Worm (Caenorhabditis elegans) whole organism, late embryonic: ENCODE results near the gene C25F6.1.

Experiments
- C38D4.7 ChIP-seq: fragments of 200-800 bp; sonication (Bioruptor generic); optimal IDR thresholded peaks from 2 replicates; lab custom pipeline; 2018; ENCODE audit warnings: mild to moderate bottlenecking, missing genetic modification characterization, moderate library complexity, missing compliant biosample characterization
- F13H6.1 ChIP-seq: sonication (generic microtip); optimal IDR thresholded peaks from 2 replicates; lab custom pipeline; 2016; ENCODE audit warnings: missing genetic modification characterization, missing compliant biosample characterization
- T23F11.4 ChIP-seq: fragments of 200-800 bp; sonication (Bioruptor generic); optimal IDR thresholded peaks from 2 replicates; lab custom pipeline; 2018; ENCODE audit warnings: mild to moderate bottlenecking, missing genetic modification characterization, missing compliant biosample characterization
- ahr-1 ChIP-seq: sonication (generic microtip); optimal IDR thresholded peaks from 2 replicates; lab custom pipeline; 2016; ENCODE audit warnings: missing genetic modification characterization, missing compliant biosample characterization
- ceh-14 ChIP-seq: sonication (generic microtip); optimal IDR thresholded peaks from 2 replicates; lab custom pipeline; 2016; ENCODE audit warnings: missing genotype, missing genetic modification characterization, missing compliant biosample characterization
- ceh-19 ChIP-seq: fragments of 200-800 bp; sonication (Bioruptor generic); optimal IDR thresholded peaks from 2 replicates; lab custom pipeline; 2018; ENCODE audit warnings: mild to moderate bottlenecking, missing genetic modification characterization, missing compliant biosample characterization
- ceh-2 ChIP-seq: sonication (generic microtip); optimal IDR thresholded peaks from 2 replicates; lab custom pipeline; 2016; ENCODE audit warnings: missing genotype, missing genetic modification characterization, missing compliant biosample characterization
- ceh-22 ChIP-seq: sonication (generic microtip); optimal IDR thresholded peaks from 2 replicates; lab custom pipeline; 2017; ENCODE audit warnings: missing biosample characterization, missing genetic modification characterization
- ceh-24 ChIP-seq: sonication (generic microtip); optimal IDR thresholded peaks from 2 replicates; lab custom pipeline; 2016; ENCODE audit warnings: mild to moderate bottlenecking, missing genetic modification characterization, missing compliant biosample characterization
- ceh-31 ChIP-seq: sonication (generic microtip); optimal IDR thresholded peaks from 2 replicates; lab custom pipeline; 2016; ENCODE audit warnings: missing genetic modification characterization, missing compliant biosample characterization
- ceh-34 ChIP-seq: sonication (generic microtip); optimal IDR thresholded peaks from 2 replicates; lab custom pipeline; 2016; ENCODE audit warnings: mild to moderate bottlenecking, missing genetic modification characterization, missing compliant biosample characterization
- ceh-48 ChIP-seq: sonication (generic microtip); optimal IDR thresholded peaks from 2 replicates; lab custom pipeline; 2016; ENCODE audit warnings: missing genetic modification characterization, inconsistent platforms, missing compliant biosample characterization
- ceh-9 ChIP-seq: sonication (generic microtip); optimal IDR thresholded peaks from 2 replicates; lab custom pipeline; 2016; ENCODE audit warnings: mild to moderate bottlenecking, missing genetic modification characterization, inconsistent platforms, missing compliant biosample characterization
- dmd-4 ChIP-seq: sonication (generic microtip); optimal IDR thresholded peaks from 2 replicates; lab custom pipeline; 2016; ENCODE audit warnings: borderline replicate concordance, missing genetic modification characterization, missing compliant biosample characterization
- dve-1 ChIP-seq: sonication (generic microtip); optimal IDR thresholded peaks from 2 replicates; lab custom pipeline; 2017; ENCODE audit warnings: antibody characterized with exemption, mild to moderate bottlenecking, missing genetic modification characterization, missing compliant biosample characterization
- elt-2 ChIP-seq: sonication (generic microtip); optimal IDR thresholded peaks from 2 replicates; lab custom pipeline; 2016; ENCODE audit warnings: missing genetic modification reagents, missing genetic modification characterization, missing compliant biosample characterization
- ets-4 ChIP-seq: sonication (generic microtip); optimal IDR thresholded peaks from 2 replicates; lab custom pipeline; 2016; ENCODE audit warnings: missing genetic modification characterization, missing compliant biosample characterization
- fax-1 ChIP-seq: sonication (generic microtip); optimal IDR thresholded peaks from 2 replicates; lab custom pipeline; 2016; ENCODE audit warnings: missing genotype, missing genetic modification characterization, missing compliant biosample characterization
- gmeb-2 ChIP-seq: sonication (generic microtip); optimal IDR thresholded peaks from 2 replicates; lab custom pipeline; 2016; ENCODE audit warnings: missing genetic modification characterization, inconsistent platforms, missing compliant biosample characterization
- hlh-13 ChIP-seq: fragments of 200-800 bp; sonication (Bioruptor generic); optimal IDR thresholded peaks from 2 replicates; lab custom pipeline; 2018; ENCODE audit warnings: mild to moderate bottlenecking, missing genetic modification characterization, missing compliant biosample characterization
- hlh-15 ChIP-seq: sonication (generic microtip); optimal IDR thresholded peaks from 2 replicates; lab custom pipeline; 2016; ENCODE audit warnings: missing genetic modification characterization, missing compliant biosample characterization
- hlh-30 ChIP-seq: sonication (generic microtip); optimal IDR thresholded peaks from 2 replicates; lab custom pipeline; 2017; ENCODE audit warnings: antibody characterized with exemption, missing genetic modification characterization, missing compliant biosample characterization; ENCODE audit not compliant: insufficient read depth
- hlh-6 ChIP-seq: sonication (generic microtip); optimal IDR thresholded peaks from 2 replicates; lab custom pipeline; 2016; ENCODE audit warnings: missing genotype, missing genetic modification characterization, missing compliant biosample characterization
- hlh-8 ChIP-seq: sonication (generic microtip); optimal IDR thresholded peaks from 2 replicates; lab custom pipeline; 2016; ENCODE audit warnings: missing genotype, missing genetic modification characterization, missing compliant biosample characterization
- lim-6 ChIP-seq: sonication (generic microtip); optimal IDR thresholded peaks from 2 replicates; lab custom pipeline; 2016; ENCODE audit warnings: missing genetic modification characterization, missing compliant biosample characterization
- mec-3 ChIP-seq: sonication (generic microtip); optimal IDR thresholded peaks from 2 replicates; lab custom pipeline; 2016; ENCODE audit warnings: borderline replicate concordance, missing genetic modification characterization, missing compliant biosample characterization
- pag-3 ChIP-seq: sonication (generic microtip); optimal IDR thresholded peaks from 2 replicates; lab custom pipeline; 2016; ENCODE audit warnings: missing compliant biosample characterization, missing genetic modification characterization, borderline replicate concordance
- pat-9 ChIP-seq: fragments of 200-800 bp; sonication (Bioruptor generic); optimal IDR thresholded peaks from 2 replicates; lab custom pipeline; 2018; ENCODE audit warnings: mild to moderate bottlenecking, missing genetic modification characterization, moderate library complexity, missing compliant biosample characterization
- pha-4 ChIP-seq: fragments of 150-350 bp; optimal IDR thresholded peaks from 2 replicates; lab custom pipeline; 2018; ENCODE audit warnings: missing biosample characterization, missing genetic modification reagents, missing genetic modification characterization
- pqm-1 ChIP-seq: sonication (generic microtip); optimal IDR thresholded peaks from 2 replicates; lab custom pipeline; 2016; ENCODE audit warnings: missing genetic modification characterization, missing compliant biosample characterization
- pros-1 ChIP-seq: fragments of 150-350 bp; optimal IDR thresholded peaks from 2 replicates; lab custom pipeline; 2014; ENCODE audit warnings: missing biosample characterization, missing genetic modification reagents, missing genetic modification characterization
- ref-2 ChIP-seq: sonication (generic microtip); optimal IDR thresholded peaks from 2 replicates; lab custom pipeline; 2016; ENCODE audit warnings: missing genetic modification characterization, missing compliant biosample characterization
- rnt-1 ChIP-seq: sonication (generic microtip); optimal IDR thresholded peaks from 2 replicates; lab custom pipeline; 2016; ENCODE audit warnings: missing genetic modification characterization, missing compliant biosample characterization
- syd-9 ChIP-seq: sonication (generic microtip); optimal IDR thresholded peaks from 2 replicates; lab custom pipeline; 2016; ENCODE audit warnings: mild to moderate bottlenecking, missing genetic modification characterization, moderate library complexity, missing compliant biosample characterization
- unc-42 ChIP-seq: sonication (generic microtip); optimal IDR thresholded peaks from 2 replicates; lab custom pipeline; 2016; ENCODE audit warnings: missing genotype, missing genetic modification characterization, missing compliant biosample characterization
- unc-55 ChIP-seq: sonication (generic microtip); optimal IDR thresholded peaks from 2 replicates; lab custom pipeline; 2017; ENCODE audit warnings: missing biosample characterization, missing genetic modification reagents, missing genetic modification characterization
- ztf-16 ChIP-seq: sonication (generic microtip); optimal IDR thresholded peaks from 2 replicates; lab custom pipeline; 2017; ENCODE audit warnings: missing genetic modification characterization, missing compliant biosample characterization

C25F6.1 gene

ce11 chrX:5479876-5480580, 6.3 kb upstream of the C25F6.1 start (continued):
- no peak for TF ChIP-seq ceh-24
- TF ChIP-seq ceh-48 = no peak
- TF ChIP-seq unc-55 (GFP tag; lab: Kevin White, UChicago) = no peak
- no peak for TF ChIP-seq mec-3
- TF ChIP-seq hlh-8 = no peak
- TF ChIP-seq ceh-34 (tag; lab: Kevin White, UChicago) = peak; percentile 60
- no peak for TF ChIP-seq gmeb-2
- TF ChIP-seq hlh-30 (tag; lab: Kevin White, UChicago) = peak; percentile 5
- no peak for TF ChIP-seq ets-4 (tag; lab: Kevin White, UChicago)
- no peak for TF ChIP-seq ceh-22 (tag; lab: Kevin White, UChicago)
- TF ChIP-seq ceh-14 (tag; lab: Kevin White, UChicago) = no peak
- no peak for TF ChIP-seq lim-6 (tag; lab: Kevin White, UChicago)
- no peak for TF ChIP-seq unc-42 (tag; lab: Kevin White, UChicago)
- no peak for TF ChIP-seq pag-3 (tag; lab: Kevin White, UChicago)
- no peak for TF ChIP-seq hlh-13 (GFP tag; lab: Kevin White, UChicago)
- TF ChIP-seq pha-4 (tag; lab: Kevin White, UChicago) = no peak
- TF ChIP-seq ahr-1 (tag; lab: Kevin White, UChicago) = no peak
- TF ChIP-seq F13H6.1 (tag; lab: Kevin White, UChicago) = peak; percentile 38
- TF ChIP-seq ceh-19 (GFP tag; lab: Kevin White, UChicago) = peak; percentile 44
- no peak for TF ChIP-seq C38D4.7 (GFP tag; lab: Kevin White, UChicago)
- TF ChIP-seq pqm-1 = peak; percentile 64
- no peak for TF ChIP-seq ceh-9 (tag; lab: Kevin White, UChicago)
- no peak for TF ChIP-seq dve-1 (tag; lab: Kevin White, UChicago)
- TF ChIP-seq ceh-2 (tag; lab: Kevin White, UChicago) = peak; percentile 43
- no peak for TF ChIP-seq ceh-31
- no peak for TF ChIP-seq pros-1 (tag; lab: Kevin White, UChicago)
- TF ChIP-seq hlh-15 (tag; lab: Kevin White, UChicago) = no peak
- no peak for TF ChIP-seq pat-9
- TF ChIP-seq, all 69 proteins: peak for 15

- no peak for TF ChIP-seq rnt-1 (tag; lab: Kevin White, UChicago)
- TF ChIP-seq ref-2 (tag; lab: Kevin White, UChicago) = no peak
- peak; percentile 11 for TF ChIP-seq C38D4.7 (GFP tag; lab: Kevin White, UChicago)
Measured at ce11 chrX:5485284-5485927, 881 bp upstream of the C25F6.1 start.

ce11 chrX:5488867-5489266, 2.6 kb downstream of the C25F6.1 start:
- TF ChIP-seq hlh-15 (tag; lab: Kevin White, UChicago) = no peak
- no peak for TF ChIP-seq ceh-19 (GFP tag; lab: Kevin White, UChicago)
- TF ChIP-seq hlh-6 (tag; lab: Kevin White, UChicago) = no peak
- no peak for TF ChIP-seq unc-42 (tag; lab: Kevin White, UChicago)
- no peak for TF ChIP-seq dmd-4 (tag; lab: Kevin White, UChicago)
- TF ChIP-seq elt-2 (tag; lab: Kevin White, UChicago) = no peak
- TF ChIP-seq gmeb-2 = no peak
- no peak for TF ChIP-seq ceh-31
- TF ChIP-seq T23F11.4 (GFP tag; lab: Kevin White, UChicago) = no peak
- no peak for TF ChIP-seq dve-1 (tag; lab: Kevin White, UChicago)
- TF ChIP-seq F13H6.1 (tag; lab: Kevin White, UChicago) = no peak
- TF ChIP-seq syd-9 (tag; lab: Kevin White, UChicago) = no peak
- no peak for TF ChIP-seq mec-3
- no peak for TF ChIP-seq hlh-30 (tag; lab: Kevin White, UChicago)
- no peak for TF ChIP-seq ztf-16 (tag; lab: Kevin White, UChicago)
- TF ChIP-seq fax-1 (tag; lab: Kevin White, UChicago) = no peak
